Fruit fly (Drosophila melanogaster) whole organism, embryonic: ENCODE measurements around the gene fmt.

ENCODE experiments used
- Aef1 ChIP-seq: fragments of 200-800 bp; sonication (Bioruptor generic); IDR thresholded peaks from 3 replicates; pipeline ENCODE4 v1.3.6; 2022; ENCODE audit warnings: missing biosample characterization, missing genetic modification characterization
- Blimp-1 ChIP-seq: fragments of 200-800 bp; sonication (Bioruptor generic); optimal IDR thresholded peaks from 3 replicates; lab custom pipeline; 2018; ENCODE audit warnings: missing biosample characterization, missing genetic modification characterization, mild to moderate bottlenecking, moderate library complexity, missing genetic modification reagents
- CG10147 ChIP-seq: fragments of 200-800 bp; sonication (Bioruptor generic); optimal IDR thresholded peaks from 2 replicates; lab custom pipeline; 2019; ENCODE audit warnings: missing biosample characterization, mild to moderate bottlenecking, missing genetic modification characterization, moderate library complexity
- CG10543 ChIP-seq: fragments of 200-800 bp; sonication (Bioruptor generic); optimal IDR thresholded peaks from 3 replicates; lab custom pipeline; 2017; ENCODE audit warnings: missing biosample characterization, mild to moderate bottlenecking, missing genetic modification characterization, moderate library complexity
- CG10979 ChIP-seq: fragments of 200-800 bp; sonication (Bioruptor generic); optimal IDR thresholded peaks from 2 replicates; lab custom pipeline; 2018; ENCODE audit warnings: missing biosample characterization, mild to moderate bottlenecking, missing genetic modification characterization, moderate library complexity
- CG11695 ChIP-seq: fragments of 200-800 bp; sonication (Bioruptor generic); IDR thresholded peaks from 3 replicates; pipeline ENCODE4 v1.3.6; 2022; ENCODE audit warnings: missing biosample characterization, missing genetic modification characterization
- CG12104 ChIP-seq: fragments of 200-800 bp; sonication (Bioruptor generic); optimal IDR thresholded peaks from 3 replicates; lab custom pipeline; 2016; ENCODE audit warnings: missing biosample characterization, missing genetic modification characterization
- CG12236 ChIP-seq: fragments of 200-800 bp; sonication (Bioruptor generic); optimal IDR thresholded peaks from 2 replicates; lab custom pipeline; 2016; ENCODE audit warnings: missing biosample characterization, missing genetic modification characterization
- CG13287 ChIP-seq: fragments of 200-800 bp; sonication (Bioruptor generic); IDR thresholded peaks from 2 replicates; pipeline ENCODE4 v1.3.6; 2022; ENCODE audit warnings: missing biosample characterization, missing genetic modification characterization; ENCODE audit not compliant: partially characterized antibody
- CG13624 ChIP-seq: fragments of 200-800 bp; sonication (Bioruptor generic); optimal IDR thresholded peaks from 2 replicates; lab custom pipeline; 2016; ENCODE audit warnings: missing biosample characterization, missing genetic modification characterization
- CG1602 ChIP-seq: fragments of 200-800 bp; sonication (Bioruptor generic); optimal IDR thresholded peaks from 3 replicates; lab custom pipeline; 2016; ENCODE audit warnings: missing biosample characterization, missing genetic modification characterization
- CG1603 ChIP-seq: fragments of 200-800 bp; sonication (Bioruptor generic); optimal IDR thresholded peaks from 2 replicates; lab custom pipeline; 2019; ENCODE audit warnings: missing biosample characterization, mild to moderate bottlenecking, missing genetic modification characterization, moderate library complexity
- CG16813 ChIP-seq: fragments of 200-800 bp; sonication (Bioruptor generic); IDR thresholded peaks from 3 replicates; pipeline ENCODE4 v1.3.6; 2022; ENCODE audit warnings: missing biosample characterization, missing genetic modification characterization; ENCODE audit not compliant: partially characterized antibody
- CG1792 ChIP-seq: fragments of 200-800 bp; sonication (Bioruptor generic); optimal IDR thresholded peaks from 2 replicates; lab custom pipeline; 2016; ENCODE audit warnings: missing biosample characterization, missing genetic modification characterization
- CG3163 ChIP-seq: fragments of 200-800 bp; sonication (Bioruptor generic); optimal IDR thresholded peaks from 3 replicates; lab custom pipeline; 2016; ENCODE audit warnings: missing biosample characterization, missing genetic modification characterization
- CG34422 ChIP-seq: fragments of 200-800 bp; sonication (Bioruptor generic); IDR thresholded peaks from 3 replicates; pipeline ENCODE4 v1.3.6; 2022; ENCODE audit warnings: missing biosample characterization, missing genetic modification characterization
- CG4854 ChIP-seq: fragments of 200-800 bp; sonication (Bioruptor generic); optimal IDR thresholded peaks from 2 replicates; lab custom pipeline; 2016; ENCODE audit warnings: missing biosample characterization, missing genetic modification characterization, inconsistent platforms
- CG6791 ChIP-seq: fragments of 200-800 bp; sonication (Bioruptor generic); IDR thresholded peaks from 3 replicates; pipeline ENCODE4 v1.3.6; 2022; ENCODE audit warnings: missing biosample characterization, missing genetic modification characterization; ENCODE audit not compliant: partially characterized antibody
- CG7839 ChIP-seq: fragments of 200-800 bp; sonication (Bioruptor generic); optimal IDR thresholded peaks from 3 replicates; lab custom pipeline; 2018; ENCODE audit warnings: missing biosample characterization, mild to moderate bottlenecking, missing genetic modification characterization, moderate library complexity
- CG9215 ChIP-seq: fragments of 200-800 bp; sonication (Bioruptor generic); IDR thresholded peaks from 2 replicates; pipeline ENCODE4 v1.3.6; 2022; ENCODE audit warnings: missing biosample characterization, missing genetic modification characterization
- Drgx ChIP-seq: fragments of 200-800 bp; sonication (Bioruptor generic); IDR thresholded peaks from 2 replicates; pipeline ENCODE4 v1.3.6; 2022; ENCODE audit warnings: missing biosample characterization, missing genetic modification characterization
- Eip74EF ChIP-seq, 2 experiments: fragments of 200-800 bp in 1 of 2; fragments of >200 bp in 1 of 2; sonication (Bioruptor generic) in 1 of 2; optimal IDR thresholded peaks; 2 replicates each; lab custom pipeline; 2017 to 2019; ENCODE audit warnings: missing biosample characterization in 2 of 2, missing genetic modification characterization in 2 of 2, mild to moderate bottlenecking in 1 of 2, moderate library complexity in 1 of 2
- GATAe ChIP-seq: fragments of 200-800 bp; sonication (Bioruptor generic); conservative IDR thresholded peaks from 2 replicates; pipeline ENCODE4 v1.3.6; 2022; ENCODE audit warnings: missing biosample characterization, missing genetic modification characterization
- H15 ChIP-seq: fragments of 200-800 bp; sonication (Bioruptor generic); IDR thresholded peaks from 3 replicates; pipeline ENCODE4 v1.3.6; 2022; ENCODE audit warnings: missing biosample characterization, missing genetic modification characterization
- Kr ChIP-seq: fragments of 200-800 bp; sonication (Bioruptor generic); optimal IDR thresholded peaks from 2 replicates; lab custom pipeline; 2017; ENCODE audit warnings: missing biosample characterization, mild to moderate bottlenecking, missing genetic modification characterization
- Med ChIP-seq: fragments of 200-800 bp; sonication (Bioruptor generic); peaks from one replicate; lab custom pipeline; 2016; ENCODE audit warnings: missing biosample characterization, missing genetic modification characterization, mild to moderate bottlenecking, inconsistent platforms, moderate library complexity
- Meics ChIP-seq: fragments of 200-800 bp; sonication (Bioruptor generic); optimal IDR thresholded peaks from 2 replicates; lab custom pipeline; 2017; ENCODE audit warnings: missing biosample characterization, mild to moderate bottlenecking, missing genetic modification characterization
- Mes4 ChIP-seq: fragments of 200-800 bp; sonication (Bioruptor generic); optimal IDR thresholded peaks from 2 replicates; lab custom pipeline; 2016; ENCODE audit warnings: missing biosample characterization, missing genetic modification characterization
- NfI ChIP-seq: fragments of 200-800 bp; sonication (Bioruptor generic); optimal IDR thresholded peaks from 3 replicates; lab custom pipeline; 2018; ENCODE audit warnings: missing biosample characterization, mild to moderate bottlenecking, missing genetic modification characterization, moderate library complexity
- Pdp1 ChIP-seq, 2 experiments: fragments of 200-800 bp; sonication (Bioruptor generic); optimal IDR thresholded peaks; 3 replicates each; lab custom pipeline; 2016; ENCODE audit warnings: missing biosample characterization in 2 of 2, missing genetic modification characterization in 2 of 2, mild to moderate bottlenecking in 1 of 2, moderate library complexity in 1 of 2
- Sin3A ChIP-seq: fragments of >200 bp; optimal IDR thresholded peaks from 2 replicates; lab custom pipeline; 2018
- Sry-δ ChIP-seq: fragments of 200-800 bp; sonication (Bioruptor generic); optimal IDR thresholded peaks from 2 replicates; lab custom pipeline; 2016; ENCODE audit warnings: missing biosample characterization, missing genetic modification characterization
- abd-A ChIP-seq: fragments of 200-800 bp; sonication (Bioruptor generic); optimal IDR thresholded peaks from 3 replicates; lab custom pipeline; 2019; ENCODE audit warnings: missing biosample characterization, mild to moderate bottlenecking, missing genetic modification characterization, moderate library complexity
- amos ChIP-seq: fragments of 200-800 bp; sonication (Bioruptor generic); IDR thresholded peaks from 2 replicates; pipeline ENCODE4 v1.3.6; 2022; ENCODE audit warnings: missing biosample characterization, missing genetic modification characterization; ENCODE audit not compliant: partially characterized antibody
- aop ChIP-seq: fragments of 200-800 bp; sonication (Bioruptor generic); IDR thresholded peaks from 2 replicates; pipeline ENCODE4 v1.3.6; 2022; ENCODE audit warnings: missing biosample characterization, missing genetic modification characterization
- cas ChIP-seq: fragments of 200-800 bp; sonication (Bioruptor generic); IDR thresholded peaks from 2 replicates; pipeline ENCODE4 v1.3.6; 2022; ENCODE audit warnings: missing biosample characterization, missing genetic modification characterization
- chif ChIP-seq, 2 experiments: fragments of 200-800 bp; sonication (Bioruptor generic); optimal IDR thresholded peaks; 3 replicates each; lab custom pipeline; 2016; ENCODE audit warnings: missing biosample characterization in 2 of 2, missing genetic modification characterization in 2 of 2
- croc ChIP-seq: fragments of 200-800 bp; sonication (Bioruptor generic); conservative IDR thresholded peaks from 3 replicates; pipeline ENCODE4 v1.3.6; 2022; ENCODE audit warnings: missing biosample characterization, missing genetic modification characterization
- disco-r ChIP-seq: fragments of 200-800 bp; sonication (Bioruptor generic); optimal IDR thresholded peaks from 2 replicates; lab custom pipeline; 2016; ENCODE audit warnings: missing biosample characterization, missing genetic modification characterization
- ewg ChIP-seq: fragments of 200-800 bp; sonication (Bioruptor generic); optimal IDR thresholded peaks from 3 replicates; lab custom pipeline; 2017; ENCODE audit warnings: mild to moderate bottlenecking, missing biosample characterization, missing genetic modification reagents, missing genetic modification characterization
- fd102C ChIP-seq: fragments of 200-800 bp; sonication (Bioruptor generic); optimal IDR thresholded peaks from 2 replicates; lab custom pipeline; 2018; ENCODE audit warnings: missing biosample characterization, mild to moderate bottlenecking, missing genetic modification characterization, moderate library complexity
- fd64A ChIP-seq: fragments of 200-800 bp; sonication (Bioruptor generic); optimal IDR thresholded peaks from 3 replicates; lab custom pipeline; 2018; ENCODE audit warnings: missing biosample characterization, mild to moderate bottlenecking, missing genetic modification characterization
- fu2 ChIP-seq: fragments of 200-800 bp; sonication (Bioruptor generic); optimal IDR thresholded peaks from 2 replicates; lab custom pipeline; 2016; ENCODE audit warnings: missing biosample characterization, missing genetic modification characterization
- klu ChIP-seq: fragments of 200-800 bp; sonication (Bioruptor generic); IDR thresholded peaks from 2 replicates; pipeline ENCODE4 v1.3.6; 2022; ENCODE audit warnings: missing biosample characterization, missing genetic modification characterization
- nerfin-2 ChIP-seq: fragments of 200-800 bp; sonication (Bioruptor generic); IDR thresholded peaks from 2 replicates; pipeline ENCODE4 v1.3.6; 2022; ENCODE audit warnings: missing biosample characterization, missing genetic modification characterization; ENCODE audit not compliant: partially characterized antibody
- schlank ChIP-seq: fragments of 200-800 bp; sonication (Bioruptor generic); optimal IDR thresholded peaks from 2 replicates; lab custom pipeline; 2018; ENCODE audit warnings: missing biosample characterization, mild to moderate bottlenecking, missing genetic modification characterization
- shn ChIP-seq: fragments of 200-800 bp; sonication (Bioruptor generic); optimal IDR thresholded peaks from 3 replicates; lab custom pipeline; 2016; ENCODE audit warnings: missing biosample characterization, missing genetic modification characterization
- sima ChIP-seq: fragments of 200-800 bp; sonication (Bioruptor generic); optimal IDR thresholded peaks from 2 replicates; lab custom pipeline; 2016; ENCODE audit warnings: missing biosample characterization, missing genetic modification characterization
- sqz ChIP-seq: fragments of 200-800 bp; sonication (Bioruptor generic); optimal IDR thresholded peaks from 3 replicates; lab custom pipeline; 2018; ENCODE audit warnings: missing biosample characterization, mild to moderate bottlenecking, missing genetic modification characterization
- unc-4 ChIP-seq: fragments of 200-800 bp; sonication (Bioruptor generic); IDR thresholded peaks from 2 replicates; pipeline ENCODE4 v1.3.6; 2022; ENCODE audit warnings: missing biosample characterization, missing genetic modification characterization; ENCODE audit not compliant: partially characterized antibody
- zen ChIP-seq: fragments of 200-800 bp; sonication (Bioruptor generic); optimal IDR thresholded peaks from 3 replicates; lab custom pipeline; 2018; ENCODE audit warnings: missing biosample characterization, mild to moderate bottlenecking, missing genetic modification characterization, moderate library complexity

Gene fmt

dm6 chr3L:6157327-6158032 lies 16.2 kb downstream of the fmt start, which contains the start of gene CG13297 (continued):
- TF ChIP-seq CG11695 (peak; percentile 76), CG4854 (no peak), aop (no peak), croc (GFP tag; lab: Robert Waterston, UW) (peak; percentile 37; the same call in 2 of the 3 replicates), CG10147 (GFP tag; lab: Kevin White, UChicago) (peak; percentile 30), fu2 (GFP tag; lab: Kevin White, UChicago) (no peak), CG16813 (GFP tag; lab: Robert Waterston, UW) (no peak), klu (no peak), CG10543 (no peak), Aef1 (GFP tag; lab: Robert Waterston, UW) (peak; percentile 48; the same call in 2 of the 3 replicates), H15 (peak; percentile 36; the same call in 2 of the 3 replicates), CG12236 (GFP tag; lab: Kevin White, UChicago) (no peak), NfI (GFP tag; lab: Kevin White, UChicago) (peak; percentile 43), GATAe (GFP tag; lab: Robert Waterston, UW) (no peak), Eip74EF (GFP tag; optimal IDR thresholded peaks at IDR 0.05; lab: Kevin White, UChicago) (peak in 1 of 2 experiments; percentile 72), CG13624 (GFP tag; lab: Kevin White, UChicago) (no peak), zen (tag; lab: Kevin White, UChicago) (no peak), CG12104 (GFP tag; lab: Kevin White, UChicago) (peak; percentile 27), Mes4 (GFP tag; lab: Kevin White, UChicago) (no peak), Sry-δ (GFP tag; lab: Kevin White, UChicago) (no peak), CG1603 (tag; lab: Kevin White, UChicago) (no peak), nerfin-2 (GFP tag; lab: Robert Waterston, UW) (no peak), CG10979 (peak; percentile 56), unc-4 (GFP tag; lab: Robert Waterston, UW) (no peak), CG1602 (GFP tag; lab: Kevin White, UChicago) (peak; percentile 13), CG34422 (GFP tag; lab: Robert Waterston, UW) (no peak), cas (GFP tag; lab: Robert Waterston, UW) (no peak), ewg (GFP tag; lab: Kevin White, UChicago) (peak; percentile 21), Kr (no peak), CG13287 (no peak), fd64A (no peak), CG9215 (GFP tag; lab: Robert Waterston, UW) (0 out of 2 replicates have a peak, but pooled peaks have one; percentile 8), CG1792 (GFP tag; lab: Kevin White, UChicago) (no peak), Sin3A (lab: Kevin White, UChicago) (no peak), fd102C (GFP tag; lab: Kevin White, UChicago) (no peak), shn (GFP tag; lab: Kevin White, UChicago) (no peak), sima (GFP tag; lab: Kevin White, UChicago) (no peak), amos (GFP tag; lab: Robert Waterston, UW) (no peak), disco-r (GFP tag; lab: Kevin White, UChicago) (no peak)

dm6 chr3L:6154951-6155394 lies 18.7 kb downstream of the fmt start:
- TF ChIP-seq abd-A (tag; lab: Kevin White, UChicago), result peak; percentile 71
- TF ChIP-seq CG6791, result 0 out of 3 replicates have a peak, but pooled peaks have one; percentile 6
- TF ChIP-seq CG7839 (tag; lab: Kevin White, UChicago), result no peak
- no peak for TF ChIP-seq Pdp1 (GFP tag; optimal IDR thresholded peaks at IDR 0.05; lab: Kevin White, UChicago)
- no peak for TF ChIP-seq CG3163
- TF ChIP-seq sqz (GFP tag; lab: Kevin White, UChicago), result peak; percentile 33
- no peak for TF ChIP-seq schlank
- peak; percentile 37; the same call in 1 of the 2 replicates for TF ChIP-seq Drgx (GFP tag; lab: Robert Waterston, UW)
- no peak for TF ChIP-seq Meics
- no peak for TF ChIP-seq Med (GFP tag; lab: Kevin White, UChicago)
- no peak for TF ChIP-seq chif (GFP tag; optimal IDR thresholded peaks at IDR 0.05; lab: Kevin White, UChicago)
- TF ChIP-seq Blimp-1 (GFP tag; lab: Kevin White, UChicago), result peak; percentile 86
